Fruit fly (Drosophila melanogaster): Measurements from ENCODE around the gene Snmp1.
A peak's percentile ranks its signal among the peaks of the same experiment; 100 is the strongest.

Gene Snmp1

DNA sequence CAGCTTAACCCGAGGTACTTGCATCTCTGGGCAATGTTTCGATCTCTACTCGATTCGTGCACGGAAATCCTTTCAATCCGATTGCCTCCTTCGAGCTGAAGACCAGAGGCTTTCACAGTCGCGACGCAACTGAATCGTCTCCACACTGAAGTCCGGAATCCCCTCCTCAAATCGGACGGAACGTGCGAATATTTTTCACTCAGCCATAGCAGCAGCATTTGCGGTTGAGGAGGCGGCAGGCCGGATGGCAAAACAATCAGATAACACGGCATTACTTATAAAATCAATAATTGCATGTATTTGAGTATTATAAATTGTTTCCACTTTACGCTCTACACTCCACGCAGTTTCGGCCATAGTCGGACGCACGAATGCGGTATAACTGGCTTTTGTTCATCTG lies at the start of gene Snmp1:
TSS of gene Snmp1 (minus strand) at position 101 of the 400 bp plus-strand sequence.
- TF ChIP-seq kay (GFP tag; ENCODE audit: borderline replicate concordance), result no peak
- no peak for TF ChIP-seq Mnt (GFP tag; optimal IDR thresholded peaks at IDR 0.05)
- TF ChIP-seq bab1 (GFP tag; optimal IDR thresholded peaks at IDR 0.05), result no peak
- no peak for TF ChIP-seq CG33017 (tag; optimal IDR thresholded peaks at IDR 0.05)
- TF ChIP-seq toe (GFP tag; optimal IDR thresholded peaks at IDR 0.05), result no peak
- TF ChIP-seq CG14711 (tag; optimal IDR thresholded peaks at IDR 0.05), result no peak
- TF ChIP-seq ovo (GFP tag; optimal IDR thresholded peaks at IDR 0.05), result no peak
- TF ChIP-seq cnc (optimal IDR thresholded peaks at IDR 0.05), result no peak
- no peak for TF ChIP-seq CG12768 (GFP tag; optimal IDR thresholded peaks at IDR 0.05)

DNA sequence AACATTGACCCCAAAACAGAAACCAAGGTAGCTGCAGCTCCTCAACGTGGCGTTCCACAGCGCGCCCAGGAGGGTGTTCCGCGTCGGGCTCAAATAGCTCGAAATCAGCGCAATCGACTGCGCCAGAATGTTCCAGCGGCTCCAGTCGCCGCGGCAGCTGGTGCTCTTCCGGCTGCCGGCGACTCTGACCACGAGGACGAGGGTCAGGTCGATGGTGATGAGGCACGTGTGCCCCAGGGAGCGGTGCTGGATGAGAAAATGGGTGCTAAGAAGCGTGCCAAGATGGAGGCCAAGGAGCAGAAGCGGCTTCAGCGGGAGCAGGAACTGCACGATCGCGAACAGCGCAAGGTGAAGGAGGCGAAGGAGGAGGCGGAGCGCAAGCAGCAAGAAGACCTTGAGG lies 47.3 kb upstream of the Snmp1 start:
- TF ChIP-seq cic (GFP tag; optimal IDR thresholded peaks at IDR 0.05), result no peak
- no peak for TF ChIP-seq Crg-1 (GFP tag; optimal IDR thresholded peaks at IDR 0.05)
- TF ChIP-seq bab1 (GFP tag; optimal IDR thresholded peaks at IDR 0.05), result no peak
- no peak for TF ChIP-seq CG14711 (tag; optimal IDR thresholded peaks at IDR 0.05)
- no peak for TF ChIP-seq pad (GFP tag; optimal IDR thresholded peaks at IDR 0.05)
- TF ChIP-seq ovo (GFP tag; optimal IDR thresholded peaks at IDR 0.05), result no peak
- TF ChIP-seq tj (GFP tag; optimal IDR thresholded peaks at IDR 0.05), result no peak
- no peak for TF ChIP-seq CG5204 (GFP tag; optimal IDR thresholded peaks at IDR 0.05)
- TF ChIP-seq toe (GFP tag; optimal IDR thresholded peaks at IDR 0.05), result no peak
- no peak for TF ChIP-seq Mnt (GFP tag; optimal IDR thresholded peaks at IDR 0.05)
- TF ChIP-seq CG1620 (GFP tag; optimal IDR thresholded peaks at IDR 0.05), result no peak
- TF ChIP-seq CG11617 (GFP tag; optimal IDR thresholded peaks at IDR 0.05), result no peak
- TF ChIP-seq Clk (GFP tag; optimal IDR thresholded peaks at IDR 0.05), result no peak
- no peak for TF ChIP-seq CG7045 (GFP tag; optimal IDR thresholded peaks at IDR 0.05)
- TF ChIP-seq CG33017 (tag; optimal IDR thresholded peaks at IDR 0.05), result no peak
- TF ChIP-seq Hr96 (GFP tag; optimal IDR thresholded peaks at IDR 0.05), result no peak
- TF ChIP-seq cnc (optimal IDR thresholded peaks at IDR 0.05), result no peak
- no peak for TF ChIP-seq CG7101 (tag; optimal IDR thresholded peaks at IDR 0.05)
- TF ChIP-seq CG12768 (GFP tag; optimal IDR thresholded peaks at IDR 0.05), result no peak

DNA sequence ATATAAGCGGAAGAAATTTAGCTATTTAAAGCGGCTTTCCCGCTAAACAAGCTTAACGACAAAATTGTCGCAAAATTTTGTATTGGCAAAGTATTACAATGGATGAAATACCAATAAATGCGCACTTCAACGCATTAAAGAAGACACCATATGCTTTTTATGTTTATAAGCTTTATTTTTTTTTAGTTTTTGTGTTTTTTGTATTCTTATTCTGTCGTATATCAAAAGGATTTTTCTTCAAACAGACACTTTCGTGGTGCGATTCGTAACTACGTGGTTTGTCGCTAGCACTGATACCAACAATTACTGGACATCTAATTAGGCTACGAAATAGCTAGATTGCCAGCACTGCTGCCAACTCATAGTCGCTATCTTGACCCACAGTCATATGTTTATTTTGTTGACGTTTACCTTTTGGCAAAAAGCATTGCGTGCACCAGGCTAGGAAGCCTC lies 46.7 kb upstream of the Snmp1 start, which contains the start of gene Ddrgk1:
TSS of gene Ddrgk1 (plus strand) at position 387 of the 453 bp plus-strand sequence.
- TF ChIP-seq bab1 (GFP tag; optimal IDR thresholded peaks at IDR 0.05), result no peak
- TF ChIP-seq tj (GFP tag; optimal IDR thresholded peaks at IDR 0.05), result peak; percentile 63
- TF ChIP-seq Mnt (GFP tag; optimal IDR thresholded peaks at IDR 0.05), result peak; percentile 18
- TF ChIP-seq CG11617 (GFP tag; optimal IDR thresholded peaks at IDR 0.05), result no peak
- TF ChIP-seq Hr96 (GFP tag; optimal IDR thresholded peaks at IDR 0.05), result no peak
- no peak for TF ChIP-seq CG1620 (GFP tag; optimal IDR thresholded peaks at IDR 0.05)
- peak; percentile 3 for TF ChIP-seq ovo (GFP tag; optimal IDR thresholded peaks at IDR 0.05)
- no peak for TF ChIP-seq pad (GFP tag; optimal IDR thresholded peaks at IDR 0.05)
- no peak for TF ChIP-seq cic (GFP tag; optimal IDR thresholded peaks at IDR 0.05)
- no peak for TF ChIP-seq CG14711 (tag; optimal IDR thresholded peaks at IDR 0.05)
- no peak for TF ChIP-seq toe (GFP tag; optimal IDR thresholded peaks at IDR 0.05)
- TF ChIP-seq CG5204 (GFP tag; optimal IDR thresholded peaks at IDR 0.05), result no peak
- no peak for TF ChIP-seq CG12768 (GFP tag; optimal IDR thresholded peaks at IDR 0.05)
- no peak for TF ChIP-seq CG7101 (tag; optimal IDR thresholded peaks at IDR 0.05)
- TF ChIP-seq kay (GFP tag; ENCODE audit: borderline replicate concordance), result no peak

DNA sequence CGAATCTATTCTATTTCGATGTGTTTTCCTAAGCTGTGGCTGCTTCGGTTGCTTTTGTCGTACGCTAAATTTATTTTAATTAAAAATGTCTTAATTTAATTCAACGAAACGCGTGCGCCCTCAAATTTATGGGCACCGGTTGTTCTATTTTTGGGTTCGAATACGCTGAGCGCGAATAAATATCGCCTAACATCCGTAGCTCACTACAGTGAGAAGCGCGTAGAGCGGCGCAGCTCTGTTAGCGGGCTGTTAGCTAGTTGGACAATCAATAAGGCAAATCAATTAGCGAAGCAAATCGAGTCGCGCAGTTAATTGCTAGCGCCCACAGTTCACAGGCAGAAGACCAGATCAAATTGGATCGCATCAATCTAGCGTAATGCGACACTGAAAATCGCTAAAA lies 42.1 kb upstream of the Snmp1 start:
- TF ChIP-seq Mnt (GFP tag; optimal IDR thresholded peaks at IDR 0.05), result no peak
- no peak for TF ChIP-seq pad (GFP tag; optimal IDR thresholded peaks at IDR 0.05)
- TF ChIP-seq cnc (optimal IDR thresholded peaks at IDR 0.05), result no peak
- no peak for TF ChIP-seq kay (GFP tag; ENCODE audit: borderline replicate concordance)
- no peak for TF ChIP-seq CG33017 (tag; optimal IDR thresholded peaks at IDR 0.05)
- no peak for TF ChIP-seq cic (GFP tag; optimal IDR thresholded peaks at IDR 0.05)
- TF ChIP-seq CG5204 (GFP tag; optimal IDR thresholded peaks at IDR 0.05), result no peak

DNA sequence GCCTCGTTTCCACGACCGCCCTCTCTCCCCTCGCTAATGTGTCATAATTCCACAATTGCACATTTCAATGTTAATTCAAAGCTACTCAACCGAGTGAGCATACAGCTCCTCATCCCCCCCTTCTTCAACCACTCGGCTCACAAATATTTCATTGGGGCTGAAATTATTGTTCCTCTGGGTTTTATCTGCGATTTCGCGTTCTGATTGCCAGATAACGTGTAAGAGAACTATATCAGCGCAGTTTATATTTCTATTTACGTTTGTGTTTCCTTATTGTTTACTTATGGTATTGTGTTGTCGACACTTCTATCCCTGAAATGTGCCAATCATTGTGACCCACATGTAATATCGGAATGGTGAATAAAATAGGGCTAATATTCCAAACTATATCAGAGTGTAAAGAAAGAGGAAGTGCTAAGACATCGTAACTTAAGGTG lies 38.8 kb upstream of the Snmp1 start:
- TF ChIP-seq CG14711 (tag; optimal IDR thresholded peaks at IDR 0.05) (no peak), CG5204 (GFP tag; optimal IDR thresholded peaks at IDR 0.05) (no peak), cnc (optimal IDR thresholded peaks at IDR 0.05) (peak in 1 of 2 experiments; percentile 88), toe (GFP tag; optimal IDR thresholded peaks at IDR 0.05) (no peak), CG7101 (tag; optimal IDR thresholded peaks at IDR 0.05) (peak; percentile 6), Crg-1 (GFP tag; optimal IDR thresholded peaks at IDR 0.05) (peak; percentile 39), CG11617 (GFP tag; optimal IDR thresholded peaks at IDR 0.05) (peak; percentile 18), ovo (GFP tag; optimal IDR thresholded peaks at IDR 0.05) (peak; percentile 30), kay (GFP tag; ENCODE audit: borderline replicate concordance) (peak; percentile 90), Clk (GFP tag; optimal IDR thresholded peaks at IDR 0.05) (no peak), Hr96 (GFP tag; optimal IDR thresholded peaks at IDR 0.05) (no peak), Mnt (GFP tag; optimal IDR thresholded peaks at IDR 0.05) (peak; percentile 68), CG1620 (GFP tag; optimal IDR thresholded peaks at IDR 0.05) (no peak), CG33017 (tag; optimal IDR thresholded peaks at IDR 0.05) (peak; percentile 40), cic (GFP tag; optimal IDR thresholded peaks at IDR 0.05) (peak; percentile 99), CG7045 (GFP tag; optimal IDR thresholded peaks at IDR 0.05) (no peak), tj (GFP tag; optimal IDR thresholded peaks at IDR 0.05) (no peak), pad (GFP tag; optimal IDR thresholded peaks at IDR 0.05) (no peak), CG12768 (GFP tag; optimal IDR thresholded peaks at IDR 0.05) (peak; percentile 82), bab1 (GFP tag; optimal IDR thresholded peaks at IDR 0.05) (no peak)

DNA sequence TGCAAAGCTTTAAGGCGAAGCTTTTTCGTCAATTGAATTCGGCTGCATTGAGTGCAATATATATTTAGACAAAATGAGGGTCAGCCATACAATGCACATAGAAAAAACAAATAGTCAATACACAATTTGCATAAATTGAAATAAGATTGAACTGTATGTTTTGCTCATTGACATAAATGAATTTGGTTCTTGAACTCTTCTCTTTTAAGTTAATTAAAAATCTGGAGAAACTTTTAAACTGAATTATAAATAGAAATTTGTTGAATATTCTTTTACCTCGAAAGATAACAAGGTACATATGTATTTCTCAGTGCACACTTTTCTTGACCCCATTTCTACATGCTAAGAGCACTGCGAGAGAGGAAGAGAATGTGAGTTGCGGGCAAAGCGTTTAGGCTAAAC lies 38.3 kb upstream of the Snmp1 start:
- TF ChIP-seq Hr96 (GFP tag; optimal IDR thresholded peaks at IDR 0.05), result no peak
- peak; percentile 1 for TF ChIP-seq bab1 (GFP tag; optimal IDR thresholded peaks at IDR 0.05)
- TF ChIP-seq cnc (optimal IDR thresholded peaks at IDR 0.05), result no peak
- TF ChIP-seq CG7101 (tag; optimal IDR thresholded peaks at IDR 0.05), result peak; percentile 54
- TF ChIP-seq CG33017 (tag; optimal IDR thresholded peaks at IDR 0.05), result peak; percentile 51
- no peak for TF ChIP-seq CG7045 (GFP tag; optimal IDR thresholded peaks at IDR 0.05)
- no peak for TF ChIP-seq Clk (GFP tag; optimal IDR thresholded peaks at IDR 0.05)
- TF ChIP-seq pad (GFP tag; optimal IDR thresholded peaks at IDR 0.05), result no peak
- TF ChIP-seq Mnt (GFP tag; optimal IDR thresholded peaks at IDR 0.05), result no peak
- no peak for TF ChIP-seq Crg-1 (GFP tag; optimal IDR thresholded peaks at IDR 0.05)
- TF ChIP-seq CG12768 (GFP tag; optimal IDR thresholded peaks at IDR 0.05), result no peak
- TF ChIP-seq ovo (GFP tag; optimal IDR thresholded peaks at IDR 0.05), result no peak
- no peak for TF ChIP-seq cic (GFP tag; optimal IDR thresholded peaks at IDR 0.05)
- TF ChIP-seq CG11617 (GFP tag; optimal IDR thresholded peaks at IDR 0.05), result peak; percentile 39
- TF ChIP-seq CG5204 (GFP tag; optimal IDR thresholded peaks at IDR 0.05), result no peak
- TF ChIP-seq kay (GFP tag; ENCODE audit: borderline replicate concordance), result no peak
- TF ChIP-seq CG14711 (tag; optimal IDR thresholded peaks at IDR 0.05), result peak; percentile 32
